Fruit fly (Drosophila melanogaster) whole organism, pupa: Measurements from ENCODE around the gene Smvt.

Experiments used
- CG10348 ChIP-seq: fragments of 200-800 bp; sonication (Bioruptor generic); IDR thresholded peaks from 2 replicates; pipeline ENCODE4 v1.3.6; 2022; ENCODE audit warnings: missing biosample characterization, missing genetic modification characterization
- CG14655 ChIP-seq: fragments of 200-800 bp; sonication (Bioruptor generic); optimal IDR thresholded peaks from 3 replicates; lab custom pipeline; 2017; ENCODE audit warnings: mild to moderate bottlenecking, missing biosample characterization, missing genetic modification reagents, missing genetic modification characterization
- CG15710 ChIP-seq: fragments of 200-800 bp; sonication (Bioruptor generic); optimal IDR thresholded peaks from 2 replicates; lab custom pipeline; 2018; ENCODE audit warnings: missing biosample characterization, mild to moderate bottlenecking, missing genetic modification characterization, moderate library complexity
- CG32121 ChIP-seq: fragments of 200-800 bp; sonication (Bioruptor generic); IDR thresholded peaks from 2 replicates; pipeline ENCODE4 v1.3.6; 2022; ENCODE audit warnings: missing biosample characterization, missing genetic modification characterization
- CG34367 ChIP-seq: fragments of 200-800 bp; sonication (Bioruptor generic); optimal IDR thresholded peaks from 2 replicates; lab custom pipeline; 2018; ENCODE audit warnings: missing biosample characterization, mild to moderate bottlenecking, missing genetic modification characterization
- CG4496 ChIP-seq: fragments of 200-800 bp; sonication (Bioruptor generic); IDR thresholded peaks from 3 replicates; pipeline ENCODE4 v1.3.6; 2022; ENCODE audit warnings: missing biosample characterization, missing genetic modification characterization
- EcR ChIP-seq: fragments of 200-800 bp; sonication (Bioruptor generic); optimal IDR thresholded peaks from 3 replicates; lab custom pipeline; 2019; ENCODE audit warnings: missing biosample characterization, missing genetic modification characterization, mild to moderate bottlenecking, moderate library complexity, missing genetic modification reagents
- Ets98B ChIP-seq: fragments of 200-800 bp; sonication (Bioruptor generic); IDR thresholded peaks from 2 replicates; pipeline ENCODE4 v1.3.6; 2022; ENCODE audit warnings: missing biosample characterization, missing genetic modification characterization
- Pif1A ChIP-seq: fragments of 200-800 bp; sonication (Bioruptor generic); optimal IDR thresholded peaks from 3 replicates; lab custom pipeline; 2016; ENCODE audit warnings: missing biosample characterization, missing genetic modification characterization
- Pif1B ChIP-seq: fragments of 200-800 bp; sonication (Bioruptor generic); optimal IDR thresholded peaks from 3 replicates; lab custom pipeline; 2016; ENCODE audit warnings: missing biosample characterization, missing genetic modification characterization
- fd96Ca ChIP-seq: fragments of 200-800 bp; sonication (Bioruptor generic); IDR thresholded peaks from 3 replicates; pipeline ENCODE4 v1.3.6; 2022; ENCODE audit warnings: missing biosample characterization, missing genetic modification characterization

dm6 chr3R:31761529-31762009 is at the start of gene Smvt:
- TF ChIP-seq Pif1B (GFP tag; lab: Kevin White, UChicago) (no peak), CG34367 (tag; lab: Kevin White, UChicago) (no peak), CG10348 (GFP tag; lab: Robert Waterston, UW) (no peak), EcR (peak; percentile 45), CG32121 (GFP tag; lab: Robert Waterston, UW) (no peak), CG14655 (no peak), fd96Ca (GFP tag; lab: Robert Waterston, UW) (no peak), CG4496 (GFP tag; lab: Robert Waterston, UW) (0 out of 3 replicates have a peak, but pooled peaks have one; percentile 29), Ets98B (GFP tag; lab: Robert Waterston, UW) (no peak), Pif1A (GFP tag; lab: Kevin White, UChicago) (no peak), CG15710 (tag; lab: Kevin White, UChicago) (no peak)
